Fruit fly (Drosophila melanogaster): ENCODE results near the gene CG15210.

Gene CG15210

dm6 chrX:10832369-10832768, 6.7 kb upstream of the CG15210 start (continued):
- TF ChIP-seq Dfd (GFP tag; optimal IDR thresholded peaks at IDR 0.05) (no peak), Spps (tag; optimal IDR thresholded peaks at IDR 0.05) (no peak), ATbp (GFP tag; optimal IDR thresholded peaks at IDR 0.05) (peak; percentile 6), CG9727 (GFP tag; optimal IDR thresholded peaks at IDR 0.05) (peak; percentile 19), GATAe (GFP tag; conservative IDR thresholded peaks at IDR 0.05) (no peak), hth (optimal IDR thresholded peaks at IDR 0.05) (no peak), crc (GFP tag; optimal IDR thresholded peaks at IDR 0.05) (no peak), CG31224 (GFP tag; IDR thresholded peaks at IDR 0.05) (no peak), Scr (GFP tag; IDR thresholded peaks at IDR 0.05; ENCODE audit: partially characterized antibody) (no peak), CG4617 (GFP tag; optimal IDR thresholded peaks at IDR 0.05; ENCODE audit: borderline replicate concordance) (peak; percentile 32), CG17612 (GFP tag; IDR thresholded peaks at IDR 0.05) (no peak), caup (GFP tag; optimal IDR thresholded peaks at IDR 0.05; ENCODE audit: severe bottlenecking) (peak; percentile 66), Trl (optimal IDR thresholded peaks at IDR 0.05) (no peak), Trl (GFP tag; optimal IDR thresholded peaks at IDR 0.05) (peak; percentile 78), CG4328 (GFP tag; optimal IDR thresholded peaks at IDR 0.05) (peak; percentile 33), ERR (GFP tag; optimal IDR thresholded peaks at IDR 0.05) (no peak), CG10147 (GFP tag; optimal IDR thresholded peaks at IDR 0.05) (peak; percentile 27), stc (GFP tag; IDR thresholded peaks at IDR 0.05) (no peak), CG7786 (GFP tag; optimal IDR thresholded peaks at IDR 0.05) (peak; percentile 17), Bteb2 (GFP tag; optimal IDR thresholded peaks at IDR 0.05) (no peak), sr (GFP tag; IDR thresholded peaks at IDR 0.05) (0 out of 3 replicates have a peak, but pooled peaks have one; percentile 8), tin (GFP tag; optimal IDR thresholded peaks at IDR 0.05) (peak; percentile 68), CG7271 (tag; optimal IDR thresholded peaks at IDR 0.05) (no peak), dysf (GFP tag; IDR thresholded peaks at IDR 0.05) (peak; percentile 68; the same call in 2 of the 3 replicates), fru (optimal IDR thresholded peaks at IDR 0.05) (no peak), CG32532 (GFP tag; IDR thresholded peaks at IDR 0.05) (peak; percentile 82), Adf1 (GFP tag; IDR thresholded peaks at IDR 0.05) (no peak), Lhr (GFP tag; optimal IDR thresholded peaks at IDR 0.05) (peak; percentile 67), CG7745 (tag; optimal IDR thresholded peaks at IDR 0.05) (no peak), zfh2 (GFP tag; optimal IDR thresholded peaks at IDR 0.05) (peak; percentile 14), CG8944 (GFP tag; optimal IDR thresholded peaks at IDR 0.05) (peak; percentile 54), HLHmδ (GFP tag; optimal IDR thresholded peaks at IDR 0.05) (no peak), CG30431 (GFP tag; optimal IDR thresholded peaks at IDR 0.05) (peak; percentile 35), pho (GFP tag; optimal IDR thresholded peaks at IDR 0.05) (peak; percentile 23), CG33213 (GFP tag; optimal IDR thresholded peaks at IDR 0.05) (peak; percentile 77), peb (GFP tag; IDR thresholded peaks at IDR 0.05) (no peak), pnt (GFP tag; optimal IDR thresholded peaks at IDR 0.05) (peak; percentile 59), CG1792 (GFP tag; optimal IDR thresholded peaks at IDR 0.05) (no peak), Ets97D (GFP tag; optimal IDR thresholded peaks at IDR 0.05) (peak; percentile 76), repo (GFP tag; optimal IDR thresholded peaks at IDR 0.05) (peak; percentile 37), ac (GFP tag; optimal IDR thresholded peaks at IDR 0.05) (no peak), chif (GFP tag; optimal IDR thresholded peaks at IDR 0.05) (peak; percentile 21 to 74), CG8290 (GFP tag; optimal IDR thresholded peaks at IDR 0.05) (peak; percentile 92), CG8290 (tag; optimal IDR thresholded peaks at IDR 0.05) (peak in 1 of 2 experiments; percentile 84), CG31365 (tag; optimal IDR thresholded peaks at IDR 0.05) (peak; percentile 40), gcm2 (GFP tag; optimal IDR thresholded peaks at IDR 0.05) (no peak), croc (GFP tag; conservative IDR thresholded peaks at IDR 0.05) (0 out of 3 replicates have a peak, but pooled peaks have one; percentile 13), phol (tag; optimal IDR thresholded peaks at IDR 0.05) (peak; percentile 58), ind (GFP tag; optimal IDR thresholded peaks at IDR 0.05) (peak; percentile 57), lilli (GFP tag; optimal IDR thresholded peaks at IDR 0.05) (peak; percentile 69), Nf-YA (GFP tag; IDR thresholded peaks at IDR 0.05) (no peak), gem (tag; optimal IDR thresholded peaks at IDR 0.05) (peak; percentile 68), CG10654 (GFP tag; optimal IDR thresholded peaks at IDR 0.05) (peak; percentile 27)

Measured in whole organism, embryonic.